Worm (Caenorhabditis elegans): ENCODE results near the gene F53F1.4.

DNA sequence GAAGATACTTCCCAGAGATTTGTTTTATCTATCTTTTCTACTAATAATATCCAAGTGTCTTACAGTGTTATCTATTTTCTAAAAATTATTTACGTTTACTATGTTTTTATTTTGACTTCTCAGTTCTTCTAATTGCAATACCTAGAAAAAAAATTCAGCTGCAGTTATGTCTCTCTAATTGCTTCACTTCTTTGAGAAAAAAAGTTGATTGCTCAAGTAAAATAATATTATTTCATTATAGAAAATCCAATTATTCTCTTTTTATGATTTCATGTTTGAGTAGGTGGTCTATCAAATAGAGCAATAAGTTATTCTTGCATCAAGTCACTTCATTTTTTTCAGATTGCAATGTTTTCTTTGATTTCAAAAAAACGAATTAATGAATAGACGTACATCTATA is 44.4 kb upstream of the F53F1.4 start:
- TF ChIP-seq unc-62 (GFP tag; optimal IDR thresholded peaks at IDR 0.05), result no peak
- TF ChIP-seq mep-1 (tag; optimal IDR thresholded peaks at IDR 0.05), result no peak
- TF ChIP-seq unc-39 (tag; optimal IDR thresholded peaks at IDR 0.05), result no peak
- TF ChIP-seq nhr-2 (tag; optimal IDR thresholded peaks at IDR 0.05), result no peak
- TF ChIP-seq pha-4 (tag; optimal IDR thresholded peaks at IDR 0.05), result no peak
